Worm (Caenorhabditis elegans): ENCODE measurements around the gene srt-63.

srt-63 gene

DNA sequence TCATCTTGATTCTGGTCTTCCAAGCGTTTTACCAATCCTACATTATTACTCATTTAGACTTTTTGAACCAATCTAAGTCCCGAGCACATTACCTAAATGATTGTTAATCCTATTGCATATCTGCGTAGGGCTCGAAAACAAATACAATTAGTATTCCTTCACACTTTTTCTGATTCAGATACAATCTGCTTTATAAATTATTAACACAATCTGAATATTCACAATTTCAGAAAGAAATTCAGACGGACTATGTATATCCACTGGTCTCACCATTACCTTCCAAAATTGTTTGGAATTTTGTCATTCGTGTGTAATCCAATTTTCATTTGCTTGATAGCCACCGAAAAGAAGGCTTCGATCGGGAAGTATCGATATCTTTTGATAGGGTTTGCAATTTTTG, 14.8 kb downstream of the srt-63 start, which contains the start of gene srj-11:
Gene srj-11, plus strand, starts transcription at position 250 of the 400 bp plus-strand sequence.
- TF ChIP-seq him-1 (tag; optimal IDR thresholded peaks at IDR 0.05) = no peak
- TF ChIP-seq W03F9.2 (tag; optimal IDR thresholded peaks at IDR 0.05) = no peak
- TF ChIP-seq dao-5 (tag; optimal IDR thresholded peaks at IDR 0.05) = no peak

- TF ChIP-seq dao-5 (tag; optimal IDR thresholded peaks at IDR 0.05) (no peak), W03F9.2 (tag; optimal IDR thresholded peaks at IDR 0.05) (no peak), him-1 (tag; optimal IDR thresholded peaks at IDR 0.05) (no peak)
These were observed 19.3 kb downstream of the srt-63 start, which contains the start of the genes K08D9.9 and str-16 for ce11 chrV:3236610-3237009. Gene K08D9.9, minus strand, starts transcription at chrV:3236710. Gene str-16, plus strand, starts transcription at chrV:3236875.

- TF ChIP-seq W03F9.2 (tag; optimal IDR thresholded peaks at IDR 0.05) = no peak
- TF ChIP-seq him-1 (tag; optimal IDR thresholded peaks at IDR 0.05) = no peak
These were observed 21.1 kb downstream of the srt-63 start, which contains the start of gene K08D9.6 for ce11 chrV:3234887-3235286. Gene K08D9.6, minus strand, starts transcription at chrV:3234987.

ce11 chrV:3230597-3230996, 25.4 kb downstream of the srt-63 start, which contains the start of gene K08D9.10:
Gene K08D9.10, plus strand, starts transcription at chrV:3230897.
- no peak for TF ChIP-seq him-1 (tag; optimal IDR thresholded peaks at IDR 0.05)
- TF ChIP-seq W03F9.2 (tag; optimal IDR thresholded peaks at IDR 0.05) = no peak
- no peak for TF ChIP-seq dao-5 (tag; optimal IDR thresholded peaks at IDR 0.05)

ce11 chrV:3230150-3230549, 25.8 kb downstream of the srt-63 start:
- TF ChIP-seq dao-5 (tag; optimal IDR thresholded peaks at IDR 0.05) (no peak), W03F9.2 (tag; optimal IDR thresholded peaks at IDR 0.05) (no peak), him-1 (tag; optimal IDR thresholded peaks at IDR 0.05) (no peak)

DNA sequence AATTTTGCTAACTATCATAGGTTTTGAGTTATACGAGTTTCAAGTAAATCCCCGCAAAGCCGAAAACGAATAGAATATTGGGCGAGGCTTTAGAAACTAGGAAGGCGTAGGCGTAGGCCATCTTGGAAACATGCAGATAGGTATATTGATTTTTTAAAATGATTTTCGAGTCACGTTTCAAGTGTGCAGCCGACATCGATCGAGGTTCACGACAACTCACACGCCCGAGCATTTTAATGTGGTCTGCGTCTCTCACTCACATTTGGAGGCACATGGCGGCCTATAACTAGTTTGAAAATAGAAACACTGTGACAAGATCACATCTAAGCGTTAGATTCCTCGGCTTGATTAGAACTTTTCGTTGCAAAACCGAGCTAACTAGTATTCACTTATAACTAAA, 28.6 kb downstream of the srt-63 start, which contains the start of gene K08D9.2:
Gene K08D9.2, plus strand, starts transcription at position 301 of the 400 bp plus-strand sequence.
- TF ChIP-seq W03F9.2 (tag; optimal IDR thresholded peaks at IDR 0.05) (no peak), him-1 (tag; optimal IDR thresholded peaks at IDR 0.05) (no peak), dao-5 (tag; optimal IDR thresholded peaks at IDR 0.05) (no peak)

- TF ChIP-seq him-1 (tag; optimal IDR thresholded peaks at IDR 0.05) = no peak
- no peak for TF ChIP-seq W03F9.2 (tag; optimal IDR thresholded peaks at IDR 0.05)
- no peak for TF ChIP-seq dao-5 (tag; optimal IDR thresholded peaks at IDR 0.05)
These were observed 37.3 kb downstream of the srt-63 start for ce11 chrV:3218604-3219003.

DNA sequence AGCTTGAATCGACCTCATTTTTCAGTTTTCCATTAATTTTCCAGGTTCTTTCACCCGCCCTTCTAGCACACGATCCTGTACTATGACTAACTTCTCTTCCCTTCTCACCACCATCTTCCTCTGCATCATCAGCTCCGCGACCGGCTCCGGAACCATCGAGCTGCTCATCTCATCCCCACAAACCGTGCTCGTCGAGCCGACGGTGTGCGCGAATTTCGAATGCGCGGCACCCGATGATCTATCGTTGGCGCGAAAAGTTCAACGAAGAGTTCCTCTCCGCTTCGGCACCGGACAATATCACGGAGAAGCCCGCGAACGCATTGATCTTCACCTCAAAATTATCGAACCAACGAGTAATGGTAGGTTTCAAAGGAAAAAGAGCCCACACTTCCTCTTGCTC, 45.8 kb downstream of the srt-63 start, which contains the start of gene apx-1:
Gene apx-1, plus strand, starts transcription at position 50 of the 400 bp plus-strand sequence.
- TF ChIP-seq dao-5 (tag; optimal IDR thresholded peaks at IDR 0.05) (no peak), W03F9.2 (tag; optimal IDR thresholded peaks at IDR 0.05) (no peak), him-1 (tag; optimal IDR thresholded peaks at IDR 0.05) (no peak)

DNA sequence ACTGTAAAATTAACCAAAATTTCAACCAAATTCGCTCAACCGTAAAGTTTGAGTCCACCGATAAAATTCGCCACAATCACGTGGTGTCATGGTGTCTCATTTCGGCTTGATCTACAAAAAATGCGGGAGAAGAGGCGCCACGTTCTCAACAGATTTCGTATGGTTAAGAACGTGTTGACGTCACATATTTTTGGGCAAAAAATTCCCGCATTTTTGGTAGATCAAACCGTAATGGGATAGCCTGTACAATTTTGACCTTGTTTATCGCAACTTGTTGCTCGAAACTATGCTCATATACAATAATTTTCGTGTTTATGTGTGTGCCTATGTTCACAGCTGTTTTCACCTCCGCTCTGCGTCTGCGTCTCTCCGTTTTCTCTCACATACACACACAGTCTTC, 47.0 kb downstream of the srt-63 start:
- TF ChIP-seq dao-5 (tag; optimal IDR thresholded peaks at IDR 0.05) = no peak
- TF ChIP-seq him-1 (tag; optimal IDR thresholded peaks at IDR 0.05) = no peak
- TF ChIP-seq W03F9.2 (tag; optimal IDR thresholded peaks at IDR 0.05) = no peak

Data from whole organism, L4/young adult.